Worm (Caenorhabditis elegans) whole organism, midembryonic: ENCODE data around the gene ZK632.11.

ENCODE experiments used
- T22C8.4 ChIP-seq: fragments of 200-800 bp; sonication (Bioruptor generic); IDR thresholded peaks from 2 replicates; pipeline ENCODE4 v1.3.6; 2022; ENCODE audit warnings: missing genetic modification characterization, missing compliant biosample characterization
- cog-1 ChIP-seq: sonication (generic microtip); optimal IDR thresholded peaks from 2 replicates; lab custom pipeline; 2016; ENCODE audit warnings: missing genetic modification characterization, missing compliant biosample characterization
- flt-1 ChIP-seq: fragments of 200-800 bp; sonication (Bioruptor generic); IDR thresholded peaks from 2 replicates; pipeline ENCODE4 v1.3.6; 2022; ENCODE audit warnings: missing genetic modification characterization, missing compliant biosample characterization
- klf-2 ChIP-seq: fragments of 200-800 bp; sonication (Bioruptor generic); conservative IDR thresholded peaks from 2 replicates; pipeline ENCODE4 v1.3.6; 2022; ENCODE audit warnings: missing genetic modification reagents, missing genetic modification characterization, missing compliant biosample characterization
- med-1 ChIP-seq: sonication (generic microtip); optimal IDR thresholded peaks from 2 replicates; lab custom pipeline; 2017; ENCODE audit warnings: missing genetic modification characterization, mild to moderate bottlenecking, missing compliant biosample characterization, antibody characterized with exemption, missing genetic modification reagents; ENCODE audit not compliant: insufficient read depth
- ref-1 ChIP-seq: fragments of 200-800 bp; sonication (Bioruptor generic); conservative IDR thresholded peaks from 2 replicates; pipeline ENCODE4 v1.3.6; 2022; ENCODE audit warnings: missing genetic modification reagents, missing genetic modification characterization, missing compliant biosample characterization
- tab-1 ChIP-seq: fragments of 200-800 bp; sonication (Bioruptor generic); IDR thresholded peaks from 2 replicates; pipeline ENCODE4 v1.3.6; 2022; ENCODE audit warnings: missing genetic modification characterization, missing compliant biosample characterization
- ztf-23 ChIP-seq: fragments of 200-800 bp; sonication (Bioruptor generic); IDR thresholded peaks from 2 replicates; pipeline ENCODE4 v1.3.6; 2022; ENCODE audit warnings: missing genetic modification reagents, missing genetic modification characterization, missing compliant biosample characterization
- ztf-29 ChIP-seq: fragments of 200-800 bp; sonication (Bioruptor generic); IDR thresholded peaks from 2 replicates; pipeline ENCODE4 v1.3.6; 2022; ENCODE audit warnings: missing genetic modification reagents, missing genetic modification characterization, missing compliant biosample characterization

ZK632.11 gene

ce11 chrIII:9789607-9790073 lies 38.1 kb upstream of the ZK632.11 start, which contains the start of gene R10E11.5:
TSS of gene R10E11.5 (minus strand) at chrIII:9789657.
- TF ChIP-seq ztf-23 (no peak), tab-1 (GFP tag; lab: Robert Waterston, UW) (no peak), ztf-29 (GFP tag; lab: Robert Waterston, UW) (no peak), med-1 (GFP tag; lab: Kevin White, UChicago) (no peak), T22C8.4 (GFP tag; lab: Robert Waterston, UW) (no peak), cog-1 (no peak), klf-2 (no peak), ref-1 (no peak), flt-1 (no peak)

ce11 chrIII:9793592-9794417 lies 33.9 kb upstream of the ZK632.11 start, which contains the start of the genes R10E11.9 and mcm-6:
TSS of gene R10E11.9 (minus strand) at chrIII:9793642.
TSS of gene mcm-6 (plus strand) at chrIII:9794367.
- TF ChIP-seq med-1 (GFP tag; lab: Kevin White, UChicago), result no peak
- TF ChIP-seq ztf-23, result no peak
- TF ChIP-seq ztf-29 (GFP tag; lab: Robert Waterston, UW), result no peak
- TF ChIP-seq cog-1, result no peak
- TF ChIP-seq ref-1, result no peak
- TF ChIP-seq tab-1 (GFP tag; lab: Robert Waterston, UW), result no peak
- TF ChIP-seq klf-2, result no peak
- no peak for TF ChIP-seq T22C8.4 (GFP tag; lab: Robert Waterston, UW)
- no peak for TF ChIP-seq flt-1

ce11 chrIII:9796448-9796847 lies 31.3 kb upstream of the ZK632.11 start, which contains the start of gene srxa-10:
TSS of gene srxa-10 (minus strand) at chrIII:9796548.
- TF ChIP-seq tab-1 (GFP tag; lab: Robert Waterston, UW) (no peak), klf-2 (no peak), ref-1 (no peak), flt-1 (no peak), ztf-29 (GFP tag; lab: Robert Waterston, UW) (no peak), cog-1 (no peak), T22C8.4 (GFP tag; lab: Robert Waterston, UW) (no peak), ztf-23 (no peak), med-1 (GFP tag; lab: Kevin White, UChicago) (no peak)

ce11 chrIII:9798478-9799157 lies 29.1 kb upstream of the ZK632.11 start, which contains the start of gene ZK632.2:
TSS of gene ZK632.2 (plus strand) at chrIII:9799107.
- TF ChIP-seq T22C8.4 (GFP tag; lab: Robert Waterston, UW) (no peak), klf-2 (no peak), tab-1 (GFP tag; lab: Robert Waterston, UW) (no peak), cog-1 (no peak), med-1 (GFP tag; lab: Kevin White, UChicago) (no peak), ztf-23 (no peak), ref-1 (no peak), flt-1 (no peak), ztf-29 (GFP tag; lab: Robert Waterston, UW) (no peak)

ce11 chrIII:9802045-9802444 lies 25.7 kb upstream of the ZK632.11 start:
- TF ChIP-seq ref-1 (no peak), ztf-23 (no peak), klf-2 (no peak), flt-1 (no peak), ztf-29 (GFP tag; lab: Robert Waterston, UW) (no peak), med-1 (GFP tag; lab: Kevin White, UChicago) (no peak), tab-1 (GFP tag; lab: Robert Waterston, UW) (no peak), T22C8.4 (GFP tag; lab: Robert Waterston, UW) (no peak), cog-1 (no peak)

- no peak for TF ChIP-seq ztf-23
- TF ChIP-seq flt-1, result no peak
- no peak for TF ChIP-seq klf-2
- no peak for TF ChIP-seq ref-1
- no peak for TF ChIP-seq tab-1 (GFP tag; lab: Robert Waterston, UW)
- TF ChIP-seq cog-1, result no peak
- no peak for TF ChIP-seq med-1 (GFP tag; lab: Kevin White, UChicago)
- TF ChIP-seq T22C8.4 (GFP tag; lab: Robert Waterston, UW), result no peak
- TF ChIP-seq ztf-29 (GFP tag; lab: Robert Waterston, UW), result no peak
Measured at ce11 chrIII:9804997-9805610, 22.6 kb upstream of the ZK632.11 start, which contains the start of gene riok-3. TSS of gene riok-3 (minus strand) at chrIII:9805011.

ce11 chrIII:9806968-9807559 lies 20.7 kb upstream of the ZK632.11 start, which contains the start of gene ZK632.4:
TSS of gene ZK632.4 (minus strand) at chrIII:9807454.
- TF ChIP-seq cog-1 (no peak), ztf-29 (GFP tag; lab: Robert Waterston, UW) (no peak), ztf-23 (no peak), flt-1 (no peak), med-1 (GFP tag; lab: Kevin White, UChicago) (no peak), T22C8.4 (GFP tag; lab: Robert Waterston, UW) (no peak), ref-1 (no peak), klf-2 (no peak), tab-1 (GFP tag; lab: Robert Waterston, UW) (no peak)

- TF ChIP-seq ztf-23 (no peak), med-1 (GFP tag; lab: Kevin White, UChicago) (no peak), ztf-29 (GFP tag; lab: Robert Waterston, UW) (no peak), ref-1 (no peak), klf-2 (no peak), tab-1 (GFP tag; lab: Robert Waterston, UW) (no peak), flt-1 (no peak), T22C8.4 (GFP tag; lab: Robert Waterston, UW) (no peak), cog-1 (no peak)
Measured at ce11 chrIII:9807560-9808046, 20.1 kb upstream of the ZK632.11 start.
